Fruit fly (Drosophila melanogaster) whole organism, embryonic: ENCODE measurements around the gene Coq5.
A peak's percentile ranks its signal among the peaks of the same experiment; 100 is the strongest.

Source experiments
- Adf1 ChIP-seq: fragments of 200-800 bp; sonication (Bioruptor generic); IDR thresholded peaks from 2 replicates; pipeline ENCODE4 v1.3.6; 2022; ENCODE audit warnings: missing biosample characterization, missing genetic modification characterization
- Aef1 ChIP-seq: fragments of 200-800 bp; sonication (Bioruptor generic); IDR thresholded peaks from 3 replicates; pipeline ENCODE4 v1.3.6; 2022; ENCODE audit warnings: missing biosample characterization, missing genetic modification characterization
- CG10366 ChIP-seq: fragments of 200-800 bp; sonication (Bioruptor generic); IDR thresholded peaks from 2 replicates; pipeline ENCODE4 v1.3.6; 2022; ENCODE audit warnings: missing biosample characterization, missing genetic modification characterization
- CG10462 ChIP-seq: fragments of 200-800 bp; sonication (Bioruptor generic); optimal IDR thresholded peaks from 2 replicates; lab custom pipeline; 2016; ENCODE audit warnings: missing biosample characterization, missing genetic modification characterization
- CG11560 ChIP-seq: fragments of 200-800 bp; sonication (Bioruptor generic); IDR thresholded peaks from 3 replicates; pipeline ENCODE4 v1.3.6; 2022; ENCODE audit warnings: missing biosample characterization, missing genetic modification characterization
- CG13624 ChIP-seq: fragments of 200-800 bp; sonication (Bioruptor generic); optimal IDR thresholded peaks from 2 replicates; lab custom pipeline; 2016; ENCODE audit warnings: missing biosample characterization, missing genetic modification characterization
- CG13894 ChIP-seq: fragments of 200-800 bp; sonication (Bioruptor generic); optimal IDR thresholded peaks from 3 replicates; lab custom pipeline; 2018; ENCODE audit warnings: missing biosample characterization, mild to moderate bottlenecking, missing genetic modification characterization, moderate library complexity
- CG30431 ChIP-seq: fragments of 200-800 bp; sonication (Bioruptor generic); optimal IDR thresholded peaks from 2 replicates; lab custom pipeline; 2017; ENCODE audit warnings: missing biosample characterization, missing genetic modification characterization
- CG3281 ChIP-seq: fragments of 200-800 bp; sonication (Bioruptor generic); optimal IDR thresholded peaks from 3 replicates; lab custom pipeline; 2017; ENCODE audit warnings: missing biosample characterization, mild to moderate bottlenecking, missing genetic modification characterization
- CG3407 ChIP-seq: fragments of 200-800 bp; sonication (Bioruptor generic); optimal IDR thresholded peaks from 2 replicates; lab custom pipeline; 2018; ENCODE audit warnings: missing biosample characterization, mild to moderate bottlenecking, missing genetic modification characterization
- CG3726 ChIP-seq: fragments of 200-800 bp; sonication (Bioruptor generic); IDR thresholded peaks from 3 replicates; pipeline ENCODE4, ENCODE4 v1.3.6; 2022; ENCODE audit warnings: missing biosample characterization, missing genetic modification characterization
- CG3838 ChIP-seq: fragments of 200-800 bp; sonication (Bioruptor generic); optimal IDR thresholded peaks from 3 replicates; lab custom pipeline; 2016; ENCODE audit warnings: missing biosample characterization, missing genetic modification characterization
- CG3995 ChIP-seq: fragments of 200-800 bp; sonication (Bioruptor generic); optimal IDR thresholded peaks from 3 replicates; lab custom pipeline; 2016; ENCODE audit warnings: missing biosample characterization, missing genetic modification characterization
- CG4360 ChIP-seq: fragments of 200-800 bp; sonication (Bioruptor generic); IDR thresholded peaks from 2 replicates; pipeline ENCODE4 v1.3.6; 2022; ENCODE audit warnings: missing biosample characterization, missing genetic modification characterization
- CG4404 ChIP-seq: fragments of 200-800 bp; sonication (Bioruptor generic); IDR thresholded peaks from 2 replicates; pipeline ENCODE4 v1.3.6; 2022; ENCODE audit warnings: missing biosample characterization, missing genetic modification characterization
- CG7786 ChIP-seq: fragments of 200-800 bp; sonication (Bioruptor generic); optimal IDR thresholded peaks from 2 replicates; lab custom pipeline; 2016; ENCODE audit warnings: missing biosample characterization, missing genetic modification characterization
- CG7839 ChIP-seq: fragments of 200-800 bp; sonication (Bioruptor generic); optimal IDR thresholded peaks from 3 replicates; lab custom pipeline; 2018; ENCODE audit warnings: missing biosample characterization, mild to moderate bottlenecking, missing genetic modification characterization, moderate library complexity
- Dref ChIP-seq: fragments of 200-800 bp; sonication (Bioruptor generic); IDR thresholded peaks from 2 replicates; pipeline ENCODE4 v1.3.6; 2022; ENCODE audit warnings: missing biosample characterization, missing genetic modification characterization
- E2f2 ChIP-seq: fragments of 200-800 bp; sonication (Bioruptor generic); IDR thresholded peaks from 2 replicates; pipeline ENCODE4 v1.3.6; 2022; ENCODE audit warnings: missing biosample characterization, missing genetic modification characterization
- Hmr ChIP-seq: fragments of 200-800 bp; sonication (Bioruptor generic); optimal IDR thresholded peaks from 3 replicates; lab custom pipeline; 2017; ENCODE audit warnings: mild to moderate bottlenecking, missing biosample characterization, missing genetic modification reagents, missing genetic modification characterization
- MTF-1 ChIP-seq: fragments of 200-800 bp; sonication (Bioruptor generic); optimal IDR thresholded peaks from 2 replicates; lab custom pipeline; 2018; ENCODE audit warnings: missing biosample characterization, mild to moderate bottlenecking, missing genetic modification characterization, borderline replicate concordance
- NFAT ChIP-seq: fragments of 200-800 bp; sonication (Bioruptor generic); IDR thresholded peaks from 2 replicates; pipeline ENCODE4 v1.3.6; 2022; ENCODE audit warnings: missing biosample characterization, missing genetic modification characterization
- Side ChIP-seq: fragments of 200-800 bp; sonication (Bioruptor generic); optimal IDR thresholded peaks from 2 replicates; lab custom pipeline; 2016; ENCODE audit warnings: missing biosample characterization, missing genetic modification characterization
- Trl ChIP-seq, 3 experiments: fragments of >200 bp in 2 of 3; fragments of 200-800 bp in 1 of 3; sonication (Bioruptor generic) in 1 of 3; optimal IDR thresholded peaks; 2 replicates in 1 of 3; 3 replicates in 2 of 3; lab custom pipeline; 2016 to 2017; ENCODE audit warnings: missing biosample characterization in 1 of 3, missing genetic modification characterization in 1 of 3
- bowl ChIP-seq: fragments of 200-800 bp; sonication (Bioruptor generic); IDR thresholded peaks from 2 replicates; pipeline ENCODE4 v1.3.6; 2022; ENCODE audit warnings: missing biosample characterization, missing genetic modification characterization
- btn ChIP-seq: fragments of 200-800 bp; sonication (Bioruptor generic); optimal IDR thresholded peaks from 2 replicates; lab custom pipeline; 2016; ENCODE audit warnings: missing biosample characterization, missing genetic modification characterization
- dimm ChIP-seq: fragments of 200-800 bp; sonication (Bioruptor generic); IDR thresholded peaks from 2 replicates; pipeline ENCODE4 v1.3.6; 2022; ENCODE audit warnings: missing biosample characterization, missing genetic modification characterization
- dm ChIP-seq: fragments of 200-800 bp; sonication (Bioruptor generic); optimal IDR thresholded peaks from 3 replicates; lab custom pipeline; 2016; ENCODE audit warnings: missing biosample characterization, missing genetic modification characterization
- eyg ChIP-seq: fragments of 200-800 bp; sonication (Bioruptor generic); optimal IDR thresholded peaks from 3 replicates; lab custom pipeline; 2016; ENCODE audit warnings: missing biosample characterization, missing genetic modification characterization
- gro ChIP-seq: fragments of 200-800 bp; sonication (Bioruptor generic); optimal IDR thresholded peaks from 2 replicates; lab custom pipeline; 2016; ENCODE audit warnings: missing biosample characterization, missing genetic modification characterization
- mirr ChIP-seq: fragments of 200-800 bp; sonication (Bioruptor generic); optimal IDR thresholded peaks from 3 replicates; lab custom pipeline; 2018; ENCODE audit warnings: missing biosample characterization, mild to moderate bottlenecking, missing genetic modification characterization
- p53 ChIP-seq: fragments of 200-800 bp; sonication (Bioruptor generic); optimal IDR thresholded peaks from 2 replicates; lab custom pipeline; 2016; ENCODE audit warnings: missing biosample characterization, missing genetic modification characterization
- phol ChIP-seq: fragments of 200-800 bp; sonication (Bioruptor generic); optimal IDR thresholded peaks from 3 replicates; lab custom pipeline; 2018; ENCODE audit warnings: missing biosample characterization, mild to moderate bottlenecking, missing genetic modification characterization, moderate library complexity
- prd ChIP-seq, 3 experiments: fragments of >200 bp in 2 of 3; fragments of 200-800 bp in 1 of 3; sonication (Bioruptor generic) in 1 of 3; optimal IDR thresholded peaks in 2 of 3; IDR thresholded peaks in 1 of 3; 2 replicates in 2 of 3; 3 replicates in 1 of 3; pipeline versions ENCODE4 v1.3.6 to Lab custom; 2017 to 2022; ENCODE audit warnings: missing biosample characterization in 1 of 3, missing genetic modification characterization in 1 of 3
- pzg ChIP-seq: fragments of 200-800 bp; sonication (Bioruptor generic); optimal IDR thresholded peaks from 3 replicates; lab custom pipeline; 2018; ENCODE audit warnings: missing biosample characterization, mild to moderate bottlenecking, missing genetic modification characterization, moderate library complexity
- salm ChIP-seq: fragments of 200-800 bp; sonication (Bioruptor generic); optimal IDR thresholded peaks from 2 replicates; lab custom pipeline; 2018; ENCODE audit warnings: missing biosample characterization, mild to moderate bottlenecking, missing genetic modification characterization
- sna ChIP-seq: fragments of 200-800 bp; sonication (Bioruptor generic); IDR thresholded peaks from 2 replicates; pipeline ENCODE4 v1.3.6; 2022; ENCODE audit warnings: missing biosample characterization, missing genetic modification characterization; ENCODE audit not compliant: partially characterized antibody
- ttk ChIP-seq: fragments of 200-800 bp; sonication (Bioruptor generic); IDR thresholded peaks from 2 replicates; pipeline ENCODE4 v2.1.2; 2022; ENCODE audit warnings: missing biosample characterization, missing genetic modification characterization
- zfh2 ChIP-seq: fragments of 200-800 bp; sonication (Bioruptor generic); optimal IDR thresholded peaks from 2 replicates; lab custom pipeline; 2016; ENCODE audit warnings: missing biosample characterization, missing genetic modification characterization

The Coq5 gene

DNA sequence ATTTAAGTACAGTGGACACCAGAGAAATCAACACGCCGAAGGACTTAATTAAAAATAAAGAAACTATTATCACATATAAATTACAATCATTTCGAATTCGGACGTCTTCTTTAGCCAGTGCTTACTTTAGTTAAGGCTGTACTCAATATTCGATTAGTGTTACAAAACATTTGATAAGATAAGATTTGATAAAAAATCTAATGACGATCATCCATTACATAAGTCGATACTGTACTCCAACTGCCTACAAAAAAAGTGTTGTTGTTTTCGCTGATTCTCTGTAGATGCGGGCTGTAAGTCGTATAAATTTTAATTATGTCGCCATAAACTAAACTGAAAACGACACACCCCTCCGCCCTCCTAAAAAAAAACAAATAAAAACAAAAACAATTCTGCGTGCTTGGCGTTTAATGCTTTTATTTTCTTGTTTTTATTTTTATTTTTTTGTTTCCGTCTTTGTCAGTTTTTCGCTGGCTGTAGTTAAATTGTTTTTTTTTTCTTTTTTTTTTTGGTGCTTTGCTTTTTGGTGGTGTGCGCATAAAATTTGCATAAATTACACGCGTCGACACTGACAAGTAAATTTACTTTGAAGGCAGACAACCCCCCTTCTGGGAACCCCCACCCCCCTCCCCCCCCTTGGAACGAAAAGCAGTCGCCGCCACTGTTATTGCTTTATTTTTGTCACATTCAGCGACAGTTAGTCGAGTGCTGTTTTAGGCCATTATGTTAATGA lies 40.6 kb upstream of the Coq5 start (continued):
- TF ChIP-seq phol (tag; lab: Kevin White, UChicago) (no peak), mirr (no peak), CG7839 (tag; lab: Kevin White, UChicago) (no peak), CG4404 (no peak), CG3726 (GFP tag; lab: Robert Waterston, UW) (no peak), CG3281 (GFP tag; lab: Kevin White, UChicago) (no peak), gro (GFP tag; lab: Kevin White, UChicago) (no peak), Side (GFP tag; lab: Kevin White, UChicago) (no peak), CG10462 (GFP tag; lab: Kevin White, UChicago) (no peak), dimm (GFP tag; lab: Robert Waterston, UW) (0 out of 2 replicates have a peak, but pooled peaks have one; percentile 3), CG3995 (no peak), sna (GFP tag; lab: Robert Waterston, UW) (no peak), CG30431 (no peak), CG10366 (peak; percentile 38; the same call in 1 of the 2 replicates), CG3838 (no peak), Hmr (no peak), dm (GFP tag; lab: Kevin White, UChicago) (no peak), btn (no peak), CG4360 (GFP tag; lab: Robert Waterston, UW) (no peak), Adf1 (no peak), Dref (no peak), prd (optimal IDR thresholded peaks at IDR 0.05; lab: Kevin White, UChicago) (no peak), prd (GFP tag; IDR thresholded peaks at IDR 0.05; lab: Robert Waterston, UW) (peak; percentile 33; the same call in 1 of the 3 replicates), Trl (optimal IDR thresholded peaks at IDR 0.05; lab: Kevin White, UChicago) (no peak), Trl (GFP tag; optimal IDR thresholded peaks at IDR 0.05; lab: Kevin White, UChicago) (no peak), pzg (GFP tag; lab: Kevin White, UChicago) (no peak), NFAT (GFP tag; lab: Robert Waterston, UW) (peak; percentile 25; the same call in 1 of the 2 replicates), CG13894 (tag; lab: Kevin White, UChicago) (no peak), CG7786 (GFP tag; lab: Kevin White, UChicago) (no peak), CG11560 (tag; lab: Robert Waterston, UW) (no peak), ttk (GFP tag; lab: Robert Waterston, UW) (no peak), salm (no peak), E2f2 (no peak), bowl (0 out of 2 replicates have a peak, but pooled peaks have one; percentile 16), p53 (GFP tag; lab: Kevin White, UChicago) (no peak), zfh2 (GFP tag; lab: Kevin White, UChicago) (no peak), CG3407 (GFP tag; lab: Kevin White, UChicago) (no peak), eyg (GFP tag; lab: Kevin White, UChicago) (no peak), CG13624 (no peak), MTF-1 (GFP tag; lab: Kevin White, UChicago) (no peak), Aef1 (GFP tag; lab: Robert Waterston, UW) (no peak)
